Worm (Caenorhabditis elegans) whole organism, young adult: Measurements from ENCODE around the gene C34B4.2.
A peak's percentile ranks its signal among the peaks of the same experiment; 100 is the strongest.

ENCODE experiments used
- B0336.3 ChIP-seq: fragments of 200-800 bp; sonication (Bioruptor generic); IDR thresholded peaks from 2 replicates; pipeline ENCODE4 v1.3.6; 2022; ENCODE audit warnings: missing genetic modification characterization, missing compliant biosample characterization
- C06A6.2 ChIP-seq: fragments of 200-800 bp; sonication (Bioruptor generic); conservative IDR thresholded peaks from 2 replicates; pipeline ENCODE4 v1.3.6; 2022; ENCODE audit warnings: missing genetic modification characterization, missing compliant biosample characterization
- D2030.7 ChIP-seq: fragments of 200-800 bp; sonication (Bioruptor generic); IDR thresholded peaks from 2 replicates; pipeline ENCODE4 v1.3.6; 2022; ENCODE audit warnings: missing genetic modification reagents, missing genetic modification characterization, missing compliant biosample characterization
- F23B12.7 ChIP-seq: sonication (generic microtip); optimal IDR thresholded peaks from 2 replicates; lab custom pipeline; 2017; ENCODE audit warnings: missing genetic modification characterization, mild to moderate bottlenecking, missing compliant biosample characterization, antibody characterized with exemption, moderate library complexity; ENCODE audit not compliant: insufficient read depth
- F37B4.10 ChIP-seq: fragments of 200-800 bp; sonication (Bioruptor generic); IDR thresholded peaks from 2 replicates; pipeline ENCODE4 v1.3.6; 2022; ENCODE audit warnings: missing genetic modification characterization, missing compliant biosample characterization
- K11D2.4 ChIP-seq: fragments of 200-800 bp; sonication (Bioruptor generic); IDR thresholded peaks from 2 replicates; pipeline ENCODE4 v1.3.6; 2022; ENCODE audit warnings: missing genetic modification reagents, missing genetic modification characterization, missing compliant biosample characterization
- K12H6.12 ChIP-seq: fragments of 200-800 bp; sonication (Bioruptor generic); optimal IDR thresholded peaks from 2 replicates; lab custom pipeline; 2018; ENCODE audit warnings: mild to moderate bottlenecking, missing genetic modification characterization, missing compliant biosample characterization
- Y67H2A.10 ChIP-seq: fragments of 200-800 bp; sonication (Bioruptor generic); conservative IDR thresholded peaks from 2 replicates; pipeline ENCODE4 v1.3.6; 2022; ENCODE audit warnings: missing genetic modification reagents, missing genetic modification characterization, missing compliant biosample characterization
- Y79H2A.3 ChIP-seq: fragments of 200-800 bp; sonication (Bioruptor generic); conservative IDR thresholded peaks from 2 replicates; pipeline ENCODE4 v1.3.6; 2022; ENCODE audit warnings: missing genetic modification reagents, missing genetic modification characterization, missing compliant biosample characterization
- Y95B8A.8 ChIP-seq: fragments of 200-800 bp; sonication (Bioruptor generic); IDR thresholded peaks from 2 replicates; pipeline ENCODE4 v1.3.6; 2022; ENCODE audit warnings: missing genetic modification reagents, missing genetic modification characterization, missing compliant biosample characterization
- ama-1 ChIP-seq, 3 experiments: fragments of 150-350 bp in 1 of 3; sonication (generic microtip) in 2 of 3; optimal IDR thresholded peaks; 2 replicates each; lab custom pipeline; 2014 to 2018; ENCODE audit warnings: missing biosample characterization in 2 of 3, missing genetic modification characterization in 2 of 3, missing genetic modification reagents in 2 of 3
- aptf-3 ChIP-seq: fragments of 200-800 bp; sonication (Bioruptor generic); IDR thresholded peaks from 2 replicates; pipeline ENCODE4 v1.3.6; 2022; ENCODE audit warnings: missing genetic modification characterization, missing compliant biosample characterization
- athp-1 ChIP-seq: sonication (generic microtip); optimal IDR thresholded peaks from 2 replicates; lab custom pipeline; 2017; ENCODE audit warnings: mild to moderate bottlenecking, missing genetic modification characterization, missing compliant biosample characterization
- bed-2 ChIP-seq: fragments of 200-800 bp; sonication (Bioruptor generic); IDR thresholded peaks from 2 replicates; pipeline ENCODE4 v1.3.6; 2022; ENCODE audit warnings: missing genetic modification reagents, missing genetic modification characterization, missing compliant biosample characterization
- cebp-1 ChIP-seq, 2 experiments: fragments of 200-800 bp in 1 of 2; sonication (Bioruptor generic) in 1 of 2; sonication (generic microtip) in 1 of 2; IDR thresholded peaks in 1 of 2; optimal IDR thresholded peaks in 1 of 2; 2 replicates each; pipeline versions ENCODE4 v1.3.6 to Lab custom; 2017 to 2022; ENCODE audit warnings: missing compliant biosample characterization in 2 of 2, missing genetic modification characterization in 2 of 2, mild to moderate bottlenecking in 1 of 2, missing genetic modification reagents in 1 of 2, moderate library complexity in 1 of 2
- ceh-27 ChIP-seq: fragments of 200-800 bp; sonication (Bioruptor generic); optimal IDR thresholded peaks from 2 replicates; lab custom pipeline; 2018; ENCODE audit warnings: mild to moderate bottlenecking, missing genetic modification characterization, moderate library complexity, missing compliant biosample characterization
- ceh-58 ChIP-seq: fragments of 200-800 bp; sonication (Bioruptor generic); IDR thresholded peaks from 2 replicates; pipeline ENCODE4 v1.3.6; 2022; ENCODE audit warnings: missing genetic modification characterization, missing compliant biosample characterization
- dox-1 ChIP-seq: fragments of 200-800 bp; sonication (Bioruptor generic); IDR thresholded peaks from 2 replicates; pipeline ENCODE4 v1.3.6; 2022; ENCODE audit warnings: missing genetic modification reagents, missing genetic modification characterization, missing compliant biosample characterization
- dpff-1 ChIP-seq: sonication (generic microtip); optimal IDR thresholded peaks from 2 replicates; lab custom pipeline; 2017; ENCODE audit warnings: mild to moderate bottlenecking, missing genetic modification characterization, missing compliant biosample characterization
- egrh-3 ChIP-seq: fragments of 200-800 bp; sonication (Bioruptor generic); IDR thresholded peaks from 2 replicates; pipeline ENCODE4 v1.3.6; 2022; ENCODE audit warnings: missing genetic modification reagents, missing genetic modification characterization, missing compliant biosample characterization
- ekl-4 ChIP-seq: fragments of 200-800 bp; sonication (Bioruptor generic); IDR thresholded peaks from 2 replicates; pipeline ENCODE4 v1.3.6; 2022; ENCODE audit warnings: missing genetic modification reagents, missing genetic modification characterization, missing compliant biosample characterization
- fkh-3 ChIP-seq: sonication (generic microtip); optimal IDR thresholded peaks from 2 replicates; lab custom pipeline; 2016; ENCODE audit warnings: mild to moderate bottlenecking, missing genetic modification characterization, missing compliant biosample characterization
- hmg-1.2 ChIP-seq: fragments of 200-800 bp; sonication (Bioruptor generic); IDR thresholded peaks from 2 replicates; pipeline ENCODE4 v1.3.6; 2022; ENCODE audit warnings: missing genetic modification reagents, missing genetic modification characterization, missing compliant biosample characterization
- hmg-20 ChIP-seq: fragments of 200-800 bp; sonication (Bioruptor generic); IDR thresholded peaks from 2 replicates; pipeline ENCODE4 v1.3.6; 2022; ENCODE audit warnings: missing genetic modification reagents, missing genetic modification characterization, missing compliant biosample characterization
- lin-26 ChIP-seq: fragments of 200-800 bp; sonication (Bioruptor generic); IDR thresholded peaks from 2 replicates; pipeline ENCODE4 v1.3.6; 2022; ENCODE audit warnings: missing genetic modification reagents, missing genetic modification characterization, missing compliant biosample characterization
- lir-1 ChIP-seq: fragments of 200-800 bp; sonication (Bioruptor generic); conservative IDR thresholded peaks from 2 replicates; pipeline ENCODE4 v1.3.6; 2022; ENCODE audit warnings: missing genetic modification reagents, missing genetic modification characterization, missing compliant biosample characterization
- lsl-1 ChIP-seq: fragments of 200-800 bp; sonication (Bioruptor generic); optimal IDR thresholded peaks from 2 replicates; lab custom pipeline; 2018; ENCODE audit warnings: mild to moderate bottlenecking, missing genetic modification characterization, moderate library complexity, missing compliant biosample characterization
- lsy-27 ChIP-seq: sonication (generic microtip); optimal IDR thresholded peaks from 2 replicates; lab custom pipeline; 2017; ENCODE audit warnings: missing genetic modification characterization, mild to moderate bottlenecking, missing compliant biosample characterization, antibody characterized with exemption, missing genotype, borderline replicate concordance; ENCODE audit not compliant: insufficient read depth
- madf-10 ChIP-seq: sonication (generic microtip); optimal IDR thresholded peaks from 2 replicates; lab custom pipeline; 2016; ENCODE audit warnings: mild to moderate bottlenecking, missing genetic modification characterization, missing compliant biosample characterization
- mel-28 ChIP-seq: sonication (generic microtip); optimal IDR thresholded peaks from 2 replicates; lab custom pipeline; 2016; ENCODE audit warnings: borderline replicate concordance, mild to moderate bottlenecking, missing genetic modification characterization, missing compliant biosample characterization
- mxl-1 ChIP-seq: sonication (generic microtip); optimal IDR thresholded peaks from 2 replicates; lab custom pipeline; 2016; ENCODE audit warnings: missing genetic modification characterization, missing compliant biosample characterization
- nfya-1 ChIP-seq: sonication (generic microtip); optimal IDR thresholded peaks from 2 replicates; lab custom pipeline; 2017; ENCODE audit warnings: antibody characterized with exemption, missing compliant biosample characterization, missing genetic modification characterization, borderline replicate concordance; ENCODE audit not compliant: insufficient read depth
- nhr-80 ChIP-seq: sonication (generic microtip); optimal IDR thresholded peaks from 2 replicates; lab custom pipeline; 2016; ENCODE audit warnings: missing genetic modification characterization, missing compliant biosample characterization
- rpc-1 ChIP-seq, 2 experiments: fragments of 150-350 bp in 1 of 2; sonication (generic microtip) in 1 of 2; optimal IDR thresholded peaks; 2 replicates each; lab custom pipeline; 2014 to 2018; ENCODE audit warnings: missing biosample characterization in 1 of 2, missing genetic modification characterization in 1 of 2, missing genetic modification reagents in 1 of 2, missing genotype in 1 of 2
- sea-2 ChIP-seq: fragments of 200-800 bp; sonication (Bioruptor generic); IDR thresholded peaks from 2 replicates; pipeline ENCODE4 v1.3.6; 2022; ENCODE audit warnings: missing genetic modification characterization, missing compliant biosample characterization
- snpc-4 ChIP-seq, 5 experiments: fragments of 150-350 bp in 1 of 5; sonication (generic microtip) in 4 of 5; optimal IDR thresholded peaks; 2 replicates each; lab custom pipeline; 2014 to 2018; ENCODE audit warnings: missing genetic modification characterization in 5 of 5, missing biosample characterization in 3 of 5, antibody characterized with exemption in 2 of 5, mild to moderate bottlenecking in 2 of 5, missing compliant biosample characterization in 2 of 5, missing genotype in 2 of 5, moderate library complexity in 2 of 5, missing genetic modification reagents in 1 of 5
- tbp1 ChIP-seq: fragments of 200-800 bp; sonication (Bioruptor generic); optimal IDR thresholded peaks from 2 replicates; lab custom pipeline; 2018; ENCODE audit warnings: mild to moderate bottlenecking, missing genetic modification characterization, missing compliant biosample characterization
- tbx-9 ChIP-seq: sonication (generic microtip); optimal IDR thresholded peaks from 2 replicates; lab custom pipeline; 2016; ENCODE audit warnings: borderline replicate concordance, missing genetic modification characterization, inconsistent platforms, missing compliant biosample characterization
- tlf-1 ChIP-seq: fragments of 200-800 bp; sonication (Bioruptor generic); optimal IDR thresholded peaks from 2 replicates; lab custom pipeline; 2018; ENCODE audit warnings: mild to moderate bottlenecking, missing genetic modification characterization, missing compliant biosample characterization
- zfh-2 ChIP-seq: fragments of 200-800 bp; sonication (Bioruptor generic); conservative IDR thresholded peaks from 2 replicates; pipeline ENCODE4 v1.3.6; 2022; ENCODE audit warnings: missing genetic modification reagents, missing genetic modification characterization, missing compliant biosample characterization
- zim-3 ChIP-seq: sonication (generic microtip); optimal IDR thresholded peaks from 2 replicates; lab custom pipeline; 2017; ENCODE audit warnings: mild to moderate bottlenecking, missing genetic modification characterization, moderate library complexity, missing compliant biosample characterization
- ztf-22 ChIP-seq: fragments of 200-800 bp; sonication (Bioruptor generic); optimal IDR thresholded peaks from 2 replicates; lab custom pipeline; 2018; ENCODE audit warnings: mild to moderate bottlenecking, missing genetic modification characterization, moderate library complexity, missing compliant biosample characterization

The C34B4.2 gene

DNA sequence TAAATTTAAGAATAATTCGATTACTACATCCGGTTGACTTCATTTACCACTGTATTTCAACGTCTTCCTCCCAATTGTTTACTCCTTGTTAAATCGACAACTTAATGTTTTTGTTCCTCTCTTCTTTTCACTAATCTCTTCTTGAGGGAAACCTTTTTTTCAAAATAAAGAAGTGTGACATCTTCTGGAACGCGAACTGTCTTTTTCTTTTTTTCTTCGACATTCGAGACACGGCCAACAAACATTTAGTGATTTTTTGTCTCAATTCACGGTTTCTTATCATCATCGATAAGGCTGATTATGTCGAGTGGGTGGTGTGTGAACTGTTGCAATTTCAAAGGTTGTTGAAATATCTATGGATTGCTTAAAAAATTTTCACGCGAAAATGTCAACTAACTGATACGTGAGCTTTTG is 2.4 kb downstream of the C34B4.2 start (continued):
- TF ChIP-seq nfya-1 (tag; lab: Kevin White, UChicago) (no peak), tlf-1 (GFP tag; lab: Kevin White, UChicago) (no peak), ztf-22 (GFP tag; lab: Kevin White, UChicago) (peak; percentile 41), aptf-3 (GFP tag; lab: Robert Waterston, UW) (no peak), K12H6.12 (no peak), cebp-1 (GFP tag; IDR thresholded peaks at IDR 0.05; lab: Robert Waterston, UW) (no peak), cebp-1 (tag; optimal IDR thresholded peaks at IDR 0.05; lab: Kevin White, UChicago) (peak; percentile 44), lin-26 (GFP tag; lab: Robert Waterston, UW) (0 out of 2 replicates have a peak, but pooled peaks have one; percentile 16), rpc-1 (optimal IDR thresholded peaks at IDR 0.05; lab: Kevin White, UChicago) (no peak), rpc-1 (tag; optimal IDR thresholded peaks at IDR 0.05; lab: Kevin White, UChicago) (no peak), lsl-1 (GFP tag; lab: Kevin White, UChicago) (no peak), ceh-58 (GFP tag; lab: Robert Waterston, UW) (no peak), sea-2 (no peak), F23B12.7 (no peak)

DNA sequence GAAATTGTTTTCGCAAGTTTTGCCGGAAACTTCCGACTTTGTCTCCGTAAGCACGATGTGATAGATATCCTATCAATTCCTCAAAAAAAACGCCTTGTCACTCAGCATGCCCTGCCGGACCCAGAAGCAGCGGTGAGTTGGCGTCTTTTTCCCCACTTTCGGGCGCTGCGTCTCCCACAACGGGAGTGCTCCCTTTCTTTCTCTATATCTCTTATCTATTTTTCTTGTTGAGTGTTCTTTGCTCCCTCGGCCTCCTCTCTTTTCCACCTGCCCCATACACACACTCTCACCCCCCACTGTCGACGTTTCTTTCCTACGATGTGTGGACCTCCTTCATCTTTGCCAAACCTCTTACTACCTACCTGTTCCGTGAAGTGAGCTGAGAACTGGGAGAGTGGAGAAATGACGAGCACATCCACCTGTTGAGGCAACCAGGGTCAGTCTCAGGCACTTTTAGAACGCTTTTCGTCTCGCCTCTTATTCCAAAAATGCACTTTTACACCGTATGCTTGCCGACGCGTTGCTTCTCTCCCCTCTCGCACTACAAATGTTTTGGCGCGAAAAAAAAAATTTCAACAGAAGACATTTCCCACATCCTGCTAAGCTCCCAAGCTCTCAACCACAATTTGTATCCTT is 3.2 kb downstream of the C34B4.2 start:
- TF ChIP-seq Y79H2A.3 (no peak), egrh-3 (GFP tag; lab: Robert Waterston, UW) (peak; percentile 54; the same call in 1 of the 2 replicates), madf-10 (tag; lab: Kevin White, UChicago) (peak; percentile 46), lsy-27 (no peak), ekl-4 (GFP tag; lab: Robert Waterston, UW) (no peak), ceh-58 (GFP tag; lab: Robert Waterston, UW) (no peak), Y95B8A.8 (GFP tag; lab: Robert Waterston, UW) (no peak), bed-2 (no peak), lir-1 (peak; percentile 37; the same call in 1 of the 2 replicates), zfh-2 (peak; percentile 90), dox-1 (GFP tag; lab: Robert Waterston, UW) (peak; percentile 62; the same call in 1 of the 2 replicates), ama-1 (optimal IDR thresholded peaks at IDR 0.05; lab: Kevin White, UChicago) (peak; percentile 46), ama-1 (GFP tag; optimal IDR thresholded peaks at IDR 0.05; lab: Kevin White, UChicago) (no peak), hmg-20 (GFP tag; lab: Robert Waterston, UW) (no peak), zim-3 (tag; lab: Kevin White, UChicago) (peak; percentile 45), tbp1 (GFP tag; lab: Kevin White, UChicago) (peak; percentile 36), D2030.7 (no peak), athp-1 (tag; lab: Kevin White, UChicago) (peak; percentile 3), C06A6.2 (GFP tag; lab: Robert Waterston, UW) (0 out of 2 replicates have a peak, but pooled peaks have one; percentile 33), rpc-1 (optimal IDR thresholded peaks at IDR 0.05; lab: Kevin White, UChicago) (no peak), rpc-1 (tag; optimal IDR thresholded peaks at IDR 0.05; lab: Kevin White, UChicago) (no peak), aptf-3 (GFP tag; lab: Robert Waterston, UW) (no peak), hmg-1.2 (peak; percentile 60; the same call in 1 of the 2 replicates), B0336.3 (GFP tag; lab: Robert Waterston, UW) (no peak; the same call in 1 of the 2 replicates), ceh-27 (GFP tag; lab: Kevin White, UChicago) (peak; percentile 32), nhr-80 (tag; lab: Kevin White, UChicago) (peak; percentile 42), tlf-1 (GFP tag; lab: Kevin White, UChicago) (peak; percentile 56), snpc-4 (GFP tag; optimal IDR thresholded peaks at IDR 0.05; lab: Kevin White, UChicago) (no peak), snpc-4 (tag; optimal IDR thresholded peaks at IDR 0.05; lab: Kevin White, UChicago) (peak in 2 of 4 experiments; percentile 27 to 56), Y67H2A.10 (GFP tag; lab: Robert Waterston, UW) (no peak), nfya-1 (tag; lab: Kevin White, UChicago) (no peak), sea-2 (no peak), fkh-3 (no peak), K11D2.4 (peak; percentile 25; the same call in 1 of the 2 replicates), F37B4.10 (GFP tag; lab: Robert Waterston, UW) (no peak), dpff-1 (tag; lab: Kevin White, UChicago) (no peak), K12H6.12 (peak; percentile 80), mxl-1 (tag; lab: Kevin White, UChicago) (no peak), mel-28 (tag; lab: Kevin White, UChicago) (no peak), tbx-9 (tag; lab: Kevin White, UChicago) (no peak)
